Fruit fly (Drosophila melanogaster) whole organism, embryonic: ENCODE data around the gene Ae2.

ENCODE experiments used
- Atf3 ChIP-seq: fragments of 200-800 bp; sonication (Bioruptor generic); optimal IDR thresholded peaks from 3 replicates; lab custom pipeline; 2016; ENCODE audit warnings: missing biosample characterization, missing genetic modification characterization
- Bgb ChIP-seq: fragments of 200-800 bp; sonication (Bioruptor generic); IDR thresholded peaks from 2 replicates; pipeline ENCODE4 v1.3.6; 2022; ENCODE audit warnings: missing biosample characterization, missing genetic modification characterization; ENCODE audit not compliant: partially characterized antibody
- C15 ChIP-seq: fragments of 200-800 bp; sonication (Bioruptor generic); IDR thresholded peaks from 3 replicates; pipeline ENCODE4 v1.3.6; 2022; ENCODE audit warnings: missing biosample characterization, missing genetic modification characterization
- CG10959 ChIP-seq: fragments of 200-800 bp; sonication (Bioruptor generic); IDR thresholded peaks from 2 replicates; pipeline ENCODE4 v1.3.6; 2022; ENCODE audit warnings: missing biosample characterization, missing genetic modification characterization
- CG11504 ChIP-seq: fragments of 200-800 bp; sonication (Bioruptor generic); optimal IDR thresholded peaks from 3 replicates; lab custom pipeline; 2019; ENCODE audit warnings: missing biosample characterization, mild to moderate bottlenecking, missing genetic modification characterization, moderate library complexity
- CG12219 ChIP-seq: fragments of 200-800 bp; sonication (Bioruptor generic); optimal IDR thresholded peaks from 3 replicates; lab custom pipeline; 2018; ENCODE audit warnings: missing biosample characterization, mild to moderate bottlenecking, missing genetic modification characterization
- CG12391 ChIP-seq: fragments of 200-800 bp; sonication (Bioruptor generic); optimal IDR thresholded peaks from 3 replicates; lab custom pipeline; 2018; ENCODE audit warnings: missing biosample characterization, mild to moderate bottlenecking, missing genetic modification characterization, moderate library complexity
- CG15011 ChIP-seq: fragments of 200-800 bp; sonication (Bioruptor generic); optimal IDR thresholded peaks from 3 replicates; lab custom pipeline; 2018; ENCODE audit warnings: missing biosample characterization, mild to moderate bottlenecking, missing genetic modification characterization
- CG1529 ChIP-seq: fragments of 200-800 bp; sonication (Bioruptor generic); optimal IDR thresholded peaks from 3 replicates; lab custom pipeline; 2018; ENCODE audit warnings: missing biosample characterization, missing genetic modification characterization
- CG16815 ChIP-seq: fragments of 200-800 bp; sonication (Bioruptor generic); optimal IDR thresholded peaks from 3 replicates; lab custom pipeline; 2017; ENCODE audit warnings: missing biosample characterization, mild to moderate bottlenecking, missing genetic modification characterization
- CG16863 ChIP-seq: fragments of 200-800 bp; sonication (Bioruptor generic); optimal IDR thresholded peaks from 3 replicates; lab custom pipeline; 2016; ENCODE audit warnings: missing biosample characterization, missing genetic modification characterization
- CG17328 ChIP-seq: fragments of 200-800 bp; sonication (Bioruptor generic); IDR thresholded peaks from 2 replicates; pipeline ENCODE4 v1.3.6; 2022; ENCODE audit warnings: missing biosample characterization, missing genetic modification characterization
- CG2120 ChIP-seq: fragments of 200-800 bp; sonication (Bioruptor generic); optimal IDR thresholded peaks from 3 replicates; lab custom pipeline; 2016; ENCODE audit warnings: missing biosample characterization, missing genetic modification characterization
- CG2678 ChIP-seq: fragments of 200-800 bp; sonication (Bioruptor generic); optimal IDR thresholded peaks from 3 replicates; lab custom pipeline; 2019; ENCODE audit warnings: missing biosample characterization, mild to moderate bottlenecking, missing genetic modification characterization, moderate library complexity
- CG30431 ChIP-seq: fragments of 200-800 bp; sonication (Bioruptor generic); optimal IDR thresholded peaks from 2 replicates; lab custom pipeline; 2017; ENCODE audit warnings: missing biosample characterization, missing genetic modification characterization
- CG31441 ChIP-seq: fragments of 200-800 bp; sonication (Bioruptor generic); IDR thresholded peaks from 2 replicates; pipeline ENCODE4 v1.3.6; 2022; ENCODE audit warnings: missing biosample characterization, missing genetic modification characterization
- CG3847 ChIP-seq: fragments of 200-800 bp; sonication (Bioruptor generic); IDR thresholded peaks from 2 replicates; pipeline ENCODE4 v1.3.6; 2022; ENCODE audit warnings: missing biosample characterization, missing genetic modification characterization
- CG4360 ChIP-seq: fragments of 200-800 bp; sonication (Bioruptor generic); IDR thresholded peaks from 2 replicates; pipeline ENCODE4 v1.3.6; 2022; ENCODE audit warnings: missing biosample characterization, missing genetic modification characterization
- CG7372 ChIP-seq: fragments of 200-800 bp; sonication (Bioruptor generic); IDR thresholded peaks from 2 replicates; pipeline ENCODE4 v1.3.6; 2022; ENCODE audit warnings: missing biosample characterization, missing genetic modification characterization
- CG8089 ChIP-seq: fragments of 200-800 bp; sonication (Bioruptor generic); optimal IDR thresholded peaks from 3 replicates; lab custom pipeline; 2016; ENCODE audit warnings: missing biosample characterization, missing genetic modification characterization
- CG8281 ChIP-seq: fragments of 200-800 bp; sonication (Bioruptor generic); optimal IDR thresholded peaks from 2 replicates; lab custom pipeline; 2018; ENCODE audit warnings: missing biosample characterization, mild to moderate bottlenecking, missing genetic modification characterization, moderate library complexity
- CHES-1-like ChIP-seq: fragments of 200-800 bp; sonication (Bioruptor generic); optimal IDR thresholded peaks from 2 replicates; lab custom pipeline; 2016; ENCODE audit warnings: missing biosample characterization, missing genetic modification characterization
- CrebB ChIP-seq: fragments of 200-800 bp; sonication (Bioruptor generic); optimal IDR thresholded peaks from 3 replicates; lab custom pipeline; 2018; ENCODE audit warnings: missing biosample characterization, mild to moderate bottlenecking, missing genetic modification characterization
- Fer2 ChIP-seq: fragments of 200-800 bp; sonication (Bioruptor generic); optimal IDR thresholded peaks from 2 replicates; lab custom pipeline; 2018; ENCODE audit warnings: missing biosample characterization, mild to moderate bottlenecking, missing genetic modification characterization, moderate library complexity
- Hr51 ChIP-seq, 2 experiments: fragments of 200-800 bp; sonication (Bioruptor generic); optimal IDR thresholded peaks; 2 replicates in 1 of 2; 3 replicates in 1 of 2; lab custom pipeline; 2016 to 2018; ENCODE audit warnings: missing biosample characterization in 2 of 2, missing genetic modification characterization in 2 of 2, mild to moderate bottlenecking in 1 of 2, moderate library complexity in 1 of 2
- Med ChIP-seq: fragments of 200-800 bp; sonication (Bioruptor generic); peaks from one replicate; lab custom pipeline; 2016; ENCODE audit warnings: missing biosample characterization, missing genetic modification characterization, mild to moderate bottlenecking, inconsistent platforms, moderate library complexity
- Neu2 ChIP-seq: fragments of 200-800 bp; sonication (Bioruptor generic); optimal IDR thresholded peaks from 3 replicates; lab custom pipeline; 2016; ENCODE audit warnings: missing biosample characterization, missing genetic modification characterization, borderline replicate concordance
- Nf-YB ChIP-seq: fragments of 200-800 bp; sonication (Bioruptor generic); optimal IDR thresholded peaks from 3 replicates; lab custom pipeline; 2019; ENCODE audit warnings: missing biosample characterization, mild to moderate bottlenecking, missing genetic modification characterization, moderate library complexity
- Pdp1 ChIP-seq, 2 experiments: fragments of 200-800 bp; sonication (Bioruptor generic); optimal IDR thresholded peaks; 3 replicates each; lab custom pipeline; 2016; ENCODE audit warnings: missing biosample characterization in 2 of 2, missing genetic modification characterization in 2 of 2, mild to moderate bottlenecking in 1 of 2, moderate library complexity in 1 of 2
- Poxn ChIP-seq: fragments of 200-800 bp; sonication (Bioruptor generic); IDR thresholded peaks from 2 replicates; pipeline ENCODE4 v1.3.6; 2022; ENCODE audit warnings: missing biosample characterization, missing genetic modification characterization
- Ravus ChIP-seq: fragments of 200-800 bp; sonication (Bioruptor generic); IDR thresholded peaks from 2 replicates; pipeline ENCODE4 v1.3.6; 2022; ENCODE audit warnings: missing biosample characterization, missing genetic modification characterization
- YL-1 ChIP-seq: fragments of 200-800 bp; sonication (Bioruptor generic); optimal IDR thresholded peaks from 3 replicates; lab custom pipeline; 2017; ENCODE audit warnings: missing biosample characterization, mild to moderate bottlenecking, missing genetic modification characterization
- ato ChIP-seq: fragments of 200-800 bp; sonication (Bioruptor generic); IDR thresholded peaks from 2 replicates; pipeline ENCODE4 v1.3.6; 2022; ENCODE audit warnings: missing biosample characterization, missing genetic modification characterization; ENCODE audit not compliant: partially characterized antibody
- bowl ChIP-seq: fragments of 200-800 bp; sonication (Bioruptor generic); IDR thresholded peaks from 2 replicates; pipeline ENCODE4 v1.3.6; 2022; ENCODE audit warnings: missing biosample characterization, missing genetic modification characterization
- ci ChIP-seq: fragments of 200-800 bp; sonication (Bioruptor generic); IDR thresholded peaks from 3 replicates; pipeline ENCODE4 v1.3.6; 2022; ENCODE audit warnings: missing biosample characterization, missing genetic modification characterization
- croc ChIP-seq: fragments of 200-800 bp; sonication (Bioruptor generic); conservative IDR thresholded peaks from 3 replicates; pipeline ENCODE4 v1.3.6; 2022; ENCODE audit warnings: missing biosample characterization, missing genetic modification characterization
- dysf ChIP-seq: fragments of 200-800 bp; sonication (Bioruptor generic); IDR thresholded peaks from 3 replicates; pipeline ENCODE4 v1.3.6; 2022; ENCODE audit warnings: missing biosample characterization, missing genetic modification characterization
- gem ChIP-seq: fragments of 200-800 bp; sonication (Bioruptor generic); optimal IDR thresholded peaks from 2 replicates; lab custom pipeline; 2019; ENCODE audit warnings: missing biosample characterization, mild to moderate bottlenecking, missing genetic modification characterization, moderate library complexity
- gro ChIP-seq: fragments of 200-800 bp; sonication (Bioruptor generic); optimal IDR thresholded peaks from 2 replicates; lab custom pipeline; 2016; ENCODE audit warnings: missing biosample characterization, missing genetic modification characterization
- ind ChIP-seq: fragments of 200-800 bp; sonication (Bioruptor generic); optimal IDR thresholded peaks from 3 replicates; lab custom pipeline; 2016; ENCODE audit warnings: missing biosample characterization, missing genetic modification characterization
- lilli ChIP-seq: fragments of 200-800 bp; sonication (Bioruptor generic); optimal IDR thresholded peaks from 3 replicates; lab custom pipeline; 2016; ENCODE audit warnings: missing biosample characterization, missing genetic modification characterization
- mirr ChIP-seq: fragments of 200-800 bp; sonication (Bioruptor generic); optimal IDR thresholded peaks from 3 replicates; lab custom pipeline; 2018; ENCODE audit warnings: missing biosample characterization, mild to moderate bottlenecking, missing genetic modification characterization
- pb ChIP-seq: fragments of 200-800 bp; sonication (Bioruptor generic); optimal IDR thresholded peaks from 3 replicates; lab custom pipeline; 2016; ENCODE audit warnings: missing biosample characterization, missing genetic modification characterization
- pita ChIP-seq: fragments of 200-800 bp; sonication (Bioruptor generic); optimal IDR thresholded peaks from 2 replicates; lab custom pipeline; 2017; ENCODE audit warnings: missing biosample characterization, mild to moderate bottlenecking, missing genetic modification characterization
- sens ChIP-seq: fragments of 200-800 bp; sonication (Bioruptor generic); peaks from one replicate; lab custom pipeline; 2016; ENCODE audit warnings: missing biosample characterization, missing genetic modification characterization
- sens-2 ChIP-seq: fragments of 200-800 bp; sonication (Bioruptor generic); IDR thresholded peaks from 2 replicates; pipeline ENCODE4 v1.3.6; 2022; ENCODE audit warnings: missing biosample characterization, missing genetic modification characterization
- sima ChIP-seq: fragments of 200-800 bp; sonication (Bioruptor generic); optimal IDR thresholded peaks from 2 replicates; lab custom pipeline; 2016; ENCODE audit warnings: missing biosample characterization, missing genetic modification characterization
- so ChIP-seq: fragments of 200-800 bp; sonication (Bioruptor generic); IDR thresholded peaks from 3 replicates; pipeline ENCODE4 v1.3.6; 2022; ENCODE audit warnings: missing biosample characterization, missing genetic modification characterization
- tx ChIP-seq: fragments of 200-800 bp; sonication (Bioruptor generic); optimal IDR thresholded peaks from 2 replicates; lab custom pipeline; 2016; ENCODE audit warnings: missing biosample characterization, missing genetic modification characterization
- unc-4 ChIP-seq: fragments of 200-800 bp; sonication (Bioruptor generic); IDR thresholded peaks from 2 replicates; pipeline ENCODE4 v1.3.6; 2022; ENCODE audit warnings: missing biosample characterization, missing genetic modification characterization; ENCODE audit not compliant: partially characterized antibody
- unpg ChIP-seq: fragments of 200-800 bp; sonication (Bioruptor generic); optimal IDR thresholded peaks from 3 replicates; lab custom pipeline; 2018; ENCODE audit warnings: missing biosample characterization, mild to moderate bottlenecking, missing genetic modification characterization, moderate library complexity

Gene Ae2

dm6 chr3L:9762036-9762597 is 1.2 kb upstream of the Ae2 start (continued):
- TF ChIP-seq bowl (GFP tag; lab: Robert Waterston, UW): no peak
- TF ChIP-seq CrebB: peak; percentile 31
- TF ChIP-seq YL-1: no peak
- peak; percentile 46; the same call in 1 of the 2 replicates for TF ChIP-seq CG4360 (GFP tag; lab: Robert Waterston, UW)
- no peak for TF ChIP-seq CG16863
- TF ChIP-seq CG3847 (GFP tag; lab: Robert Waterston, UW): no peak
- no peak for TF ChIP-seq CG8089 (GFP tag; lab: Kevin White, UChicago)
- TF ChIP-seq ato: no peak
- no peak for TF ChIP-seq Fer2 (tag; lab: Kevin White, UChicago)
- TF ChIP-seq CG17328 (GFP tag; lab: Robert Waterston, UW): peak; percentile 50; the same call in 1 of the 2 replicates
- no peak for TF ChIP-seq Poxn (GFP tag; lab: Robert Waterston, UW)
- no peak for TF ChIP-seq croc
- peak; percentile 18 for TF ChIP-seq CHES-1-like (GFP tag; lab: Kevin White, UChicago)
- no peak for TF ChIP-seq Nf-YB (GFP tag; lab: Kevin White, UChicago)
- no peak for TF ChIP-seq CG16815 (GFP tag; lab: Kevin White, UChicago)
- no peak for TF ChIP-seq CG7372
- TF ChIP-seq CG15011 (GFP tag; lab: Kevin White, UChicago): no peak
- TF ChIP-seq dysf (GFP tag; lab: Robert Waterston, UW): 0 out of 3 replicates have a peak, but pooled peaks have one; percentile 12
- no peak for TF ChIP-seq Ravus (GFP tag; lab: Robert Waterston, UW)
- no peak for TF ChIP-seq tx (GFP tag; lab: Kevin White, UChicago)
- no peak for TF ChIP-seq sens-2 (GFP tag; lab: Robert Waterston, UW)
- TF ChIP-seq Neu2 (GFP tag; lab: Kevin White, UChicago): no peak
- peak; percentile 52 for TF ChIP-seq pb
- TF ChIP-seq CG12219 (GFP tag; lab: Kevin White, UChicago): peak; percentile 30
- no peak for TF ChIP-seq pita
- no peak for TF ChIP-seq mirr (GFP tag; lab: Kevin White, UChicago)
- TF ChIP-seq CG1529 (GFP tag; lab: Kevin White, UChicago): no peak
- peak; percentile 7; the same call in 1 of the 2 replicates for TF ChIP-seq CG10959 (GFP tag; lab: Robert Waterston, UW)
- no peak for TF ChIP-seq CG30431
- no peak for TF ChIP-seq C15 (GFP tag; lab: Robert Waterston, UW)

- no peak for TF ChIP-seq gro
- peak in 1 of 2 experiments; percentile 54 for TF ChIP-seq Pdp1 (GFP tag; optimal IDR thresholded peaks at IDR 0.05; lab: Kevin White, UChicago)
- no peak for TF ChIP-seq CG12391 (tag; lab: Kevin White, UChicago)
- TF ChIP-seq CG2120: peak; percentile 21
- peak; percentile 2 for TF ChIP-seq CG11504 (tag; lab: Kevin White, UChicago)
- TF ChIP-seq gem: peak; percentile 26
- TF ChIP-seq CG8281 (tag; lab: Kevin White, UChicago): no peak
- peak; percentile 13 for TF ChIP-seq lilli (GFP tag; lab: Kevin White, UChicago)
- peak; percentile 42 for TF ChIP-seq Med (GFP tag; lab: Kevin White, UChicago)
- TF ChIP-seq pb: no peak
- peak; percentile 7 for TF ChIP-seq unpg
- no peak for TF ChIP-seq Bgb (GFP tag; lab: Robert Waterston, UW)
- no peak for TF ChIP-seq ci
- no peak for TF ChIP-seq unc-4
- TF ChIP-seq CG2678: peak; percentile 21
- no peak for TF ChIP-seq Atf3 (GFP tag; lab: Kevin White, UChicago)
- TF ChIP-seq CG16863: no peak
- TF ChIP-seq ind (GFP tag; lab: Kevin White, UChicago): peak; percentile 6
- no peak for TF ChIP-seq so
- TF ChIP-seq sima (GFP tag; lab: Kevin White, UChicago): no peak
- TF ChIP-seq Hr51 (GFP tag; optimal IDR thresholded peaks at IDR 0.05; lab: Kevin White, UChicago): peak in 1 of 2 experiments; percentile 9
- 0 out of 2 replicates have a peak, but pooled peaks have one; percentile 24 for TF ChIP-seq CG31441 (GFP tag; lab: Robert Waterston, UW)
- peak; percentile 21 for TF ChIP-seq sens (GFP tag; lab: Kevin White, UChicago)
These were observed 963 bp downstream of the Ae2 start for dm6 chr3L:9764307-9764706.
